Fruit fly (Drosophila melanogaster): ENCODE results near the gene CG15452.

Gene CG15452

DNA sequence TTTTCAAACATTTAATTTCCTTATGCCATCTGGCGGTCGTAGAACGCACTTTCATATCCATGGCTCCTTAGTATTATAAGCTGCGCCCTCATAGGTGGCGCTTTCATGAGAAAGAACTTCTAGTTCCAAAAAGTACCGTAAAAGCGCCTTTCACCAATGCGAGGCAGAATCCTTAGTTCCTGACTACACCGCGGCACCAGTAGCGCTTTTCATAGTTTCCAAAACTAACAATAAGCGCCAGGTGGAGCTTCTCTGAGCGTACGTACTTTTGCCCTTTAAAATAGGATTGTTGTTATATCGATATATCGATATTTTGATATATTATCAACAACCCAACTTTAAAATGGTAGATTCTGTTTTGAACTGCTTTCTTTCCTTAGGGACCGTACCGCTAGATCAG is 14.7 kb upstream of the CG15452 start (continued):
- TF ChIP-seq Hr3 (GFP tag; optimal IDR thresholded peaks at IDR 0.05), result peak; percentile 81
- TF ChIP-seq CG12659 (GFP tag; optimal IDR thresholded peaks at IDR 0.05), result peak; percentile 72
- TF ChIP-seq tio (GFP tag; optimal IDR thresholded peaks at IDR 0.05), result peak; percentile 48
- TF ChIP-seq CG4424 (GFP tag; optimal IDR thresholded peaks at IDR 0.05), result peak; percentile 72
- TF ChIP-seq CG31388 (GFP tag; optimal IDR thresholded peaks at IDR 0.05), result peak; percentile 22
- peak; percentile 88 for TF ChIP-seq CG34224 (GFP tag; IDR thresholded peaks at IDR 0.05; ENCODE audit: partially characterized antibody)
- peak; percentile 54 for TF ChIP-seq luna (GFP tag; optimal IDR thresholded peaks at IDR 0.05)
- peak; percentile 38 for TF ChIP-seq CG12299 (tag; optimal IDR thresholded peaks at IDR 0.05)
- peak; percentile 75; the same call in 2 of the 3 replicates for TF ChIP-seq Dbx (GFP tag; IDR thresholded peaks at IDR 0.05)
- peak; percentile 81 for TF ChIP-seq onecut (GFP tag; IDR thresholded peaks at IDR 0.05)
- TF ChIP-seq chif (GFP tag; optimal IDR thresholded peaks at IDR 0.05), result peak; percentile 82 to 90
- peak; percentile 80 for TF ChIP-seq Dad (GFP tag; optimal IDR thresholded peaks at IDR 0.05)

DNA sequence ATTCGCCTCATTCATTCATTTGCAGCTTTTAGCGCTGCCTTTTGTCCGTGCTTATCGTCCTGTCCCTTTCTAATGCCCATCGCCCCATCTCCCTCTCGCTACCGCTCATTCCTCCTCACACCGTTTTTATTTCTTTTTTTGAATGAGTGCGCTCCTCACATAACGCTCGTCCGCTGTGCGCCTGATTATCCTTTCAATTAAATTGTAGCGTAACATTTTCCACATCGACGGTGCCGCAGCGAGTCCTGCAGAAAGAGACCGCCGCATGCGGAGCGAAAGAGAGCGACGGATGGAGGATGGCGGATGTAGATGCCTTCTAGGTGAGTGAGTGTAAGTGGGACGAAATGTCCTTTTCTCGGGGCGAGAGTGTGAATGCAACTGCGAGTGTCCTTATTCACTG is 11.2 kb upstream of the CG15452 start:
- TF ChIP-seq CG11247 (GFP tag; IDR thresholded peaks at IDR 0.05) (no peak), zfh1 (GFP tag; IDR thresholded peaks at IDR 0.05) (no peak), CG8388 (GFP tag; optimal IDR thresholded peaks at IDR 0.05) (no peak), pita (GFP tag; optimal IDR thresholded peaks at IDR 0.05) (no peak), Meics (GFP tag; optimal IDR thresholded peaks at IDR 0.05) (no peak), bowl (GFP tag; IDR thresholded peaks at IDR 0.05) (no peak), CG11085 (GFP tag; IDR thresholded peaks at IDR 0.05) (no peak), CG8944 (GFP tag; optimal IDR thresholded peaks at IDR 0.05) (no peak), HmgZ (tag; optimal IDR thresholded peaks at IDR 0.05) (no peak), CG12071 (GFP tag; optimal IDR thresholded peaks at IDR 0.05) (no peak), BEAF-32 (GFP tag; optimal IDR thresholded peaks at IDR 0.05) (no peak), tna (GFP tag; IDR thresholded peaks at IDR 0.05; ENCODE audit: partially characterized antibody) (no peak), CG3065 (GFP tag; optimal IDR thresholded peaks at IDR 0.05) (no peak), lab (GFP tag; optimal IDR thresholded peaks at IDR 0.05) (no peak), dimm (GFP tag; IDR thresholded peaks at IDR 0.05) (no peak), CG4424 (GFP tag; optimal IDR thresholded peaks at IDR 0.05) (no peak), H15 (GFP tag; IDR thresholded peaks at IDR 0.05) (no peak), CG7839 (tag; optimal IDR thresholded peaks at IDR 0.05) (no peak), insv (GFP tag; optimal IDR thresholded peaks at IDR 0.05) (no peak), kni (GFP tag; optimal IDR thresholded peaks at IDR 0.05) (peak; percentile 40), mld (GFP tag; IDR thresholded peaks at IDR 0.05; ENCODE audit: partially characterized antibody) (no peak), CG12769 (tag; optimal IDR thresholded peaks at IDR 0.05) (no peak), CG16813 (GFP tag; IDR thresholded peaks at IDR 0.05; ENCODE audit: partially characterized antibody) (no peak), onecut (GFP tag; IDR thresholded peaks at IDR 0.05) (no peak), CG4328 (GFP tag; optimal IDR thresholded peaks at IDR 0.05) (no peak), CG2875 (GFP tag; optimal IDR thresholded peaks at IDR 0.05) (no peak), oc (tag; optimal IDR thresholded peaks at IDR 0.05) (peak; percentile 1), nom (GFP tag; optimal IDR thresholded peaks at IDR 0.05) (no peak), cas (GFP tag; IDR thresholded peaks at IDR 0.05) (no peak), Mes4 (GFP tag; optimal IDR thresholded peaks at IDR 0.05) (no peak), CG12104 (GFP tag; optimal IDR thresholded peaks at IDR 0.05) (no peak), NK7.1 (GFP tag; optimal IDR thresholded peaks at IDR 0.05) (no peak), CG12942 (GFP tag; optimal IDR thresholded peaks at IDR 0.05) (no peak), chn (GFP tag; optimal IDR thresholded peaks at IDR 0.05) (no peak), CG6654 (GFP tag; optimal IDR thresholded peaks at IDR 0.05) (no peak), CG9727 (GFP tag; optimal IDR thresholded peaks at IDR 0.05) (no peak), CG18764 (GFP tag; optimal IDR thresholded peaks at IDR 0.05) (no peak), CG12155 (GFP tag; optimal IDR thresholded peaks at IDR 0.05) (no peak), CG17385 (GFP tag; optimal IDR thresholded peaks at IDR 0.05) (no peak), abd-A (tag; optimal IDR thresholded peaks at IDR 0.05) (peak; percentile 15)
